Fruit fly (Drosophila melanogaster) whole organism, embryonic: ENCODE results near the gene dpy.
A peak's percentile ranks its signal among the peaks of the same experiment; 100 is the strongest.

Source experiments
- CG10147 ChIP-seq: fragments of 200-800 bp; sonication (Bioruptor generic); optimal IDR thresholded peaks from 2 replicates; lab custom pipeline; 2019; ENCODE audit warnings: missing biosample characterization, mild to moderate bottlenecking, missing genetic modification characterization, moderate library complexity
- CG10431 ChIP-seq: fragments of 200-800 bp; sonication (Bioruptor generic); optimal IDR thresholded peaks from 3 replicates; lab custom pipeline; 2018; ENCODE audit warnings: missing biosample characterization, mild to moderate bottlenecking, missing genetic modification characterization
- CG10979 ChIP-seq: fragments of 200-800 bp; sonication (Bioruptor generic); optimal IDR thresholded peaks from 2 replicates; lab custom pipeline; 2018; ENCODE audit warnings: missing biosample characterization, mild to moderate bottlenecking, missing genetic modification characterization, moderate library complexity
- CG11695 ChIP-seq: fragments of 200-800 bp; sonication (Bioruptor generic); IDR thresholded peaks from 3 replicates; pipeline ENCODE4 v1.3.6; 2022; ENCODE audit warnings: missing biosample characterization, missing genetic modification characterization
- CG13424 ChIP-seq: fragments of 200-800 bp; sonication (Bioruptor generic); optimal IDR thresholded peaks from 2 replicates; lab custom pipeline; 2019; ENCODE audit warnings: missing biosample characterization, mild to moderate bottlenecking, missing genetic modification characterization, moderate library complexity
- CG13624 ChIP-seq: fragments of 200-800 bp; sonication (Bioruptor generic); optimal IDR thresholded peaks from 2 replicates; lab custom pipeline; 2016; ENCODE audit warnings: missing biosample characterization, missing genetic modification characterization
- CG13894 ChIP-seq: fragments of 200-800 bp; sonication (Bioruptor generic); optimal IDR thresholded peaks from 3 replicates; lab custom pipeline; 2018; ENCODE audit warnings: missing biosample characterization, mild to moderate bottlenecking, missing genetic modification characterization, moderate library complexity
- CG14441 ChIP-seq: fragments of 200-800 bp; sonication (Bioruptor generic); IDR thresholded peaks from 2 replicates; pipeline ENCODE4 v1.3.6; 2022; ENCODE audit warnings: missing biosample characterization, missing genetic modification characterization
- CG15073 ChIP-seq: fragments of 200-800 bp; sonication (Bioruptor generic); optimal IDR thresholded peaks from 2 replicates; lab custom pipeline; 2016; ENCODE audit warnings: missing biosample characterization, missing genetic modification characterization
- CG1529 ChIP-seq: fragments of 200-800 bp; sonication (Bioruptor generic); optimal IDR thresholded peaks from 3 replicates; lab custom pipeline; 2018; ENCODE audit warnings: missing biosample characterization, missing genetic modification characterization
- CG17568 ChIP-seq: fragments of 200-800 bp; sonication (Bioruptor generic); optimal IDR thresholded peaks from 2 replicates; lab custom pipeline; 2018; ENCODE audit warnings: missing biosample characterization, mild to moderate bottlenecking, missing genetic modification characterization, moderate library complexity
- CG17612 ChIP-seq: fragments of 200-800 bp; sonication (Bioruptor generic); IDR thresholded peaks from 2 replicates; pipeline ENCODE4 v1.3.6; 2022; ENCODE audit warnings: missing biosample characterization, missing genetic modification characterization
- CG1792 ChIP-seq: fragments of 200-800 bp; sonication (Bioruptor generic); optimal IDR thresholded peaks from 2 replicates; lab custom pipeline; 2016; ENCODE audit warnings: missing biosample characterization, missing genetic modification characterization
- CG18476 ChIP-seq: fragments of 200-800 bp; sonication (Bioruptor generic); optimal IDR thresholded peaks from 2 replicates; lab custom pipeline; 2016; ENCODE audit warnings: missing biosample characterization, mild to moderate bottlenecking, missing genetic modification characterization
- CG2120 ChIP-seq: fragments of 200-800 bp; sonication (Bioruptor generic); optimal IDR thresholded peaks from 3 replicates; lab custom pipeline; 2016; ENCODE audit warnings: missing biosample characterization, missing genetic modification characterization
- CG2678 ChIP-seq: fragments of 200-800 bp; sonication (Bioruptor generic); optimal IDR thresholded peaks from 3 replicates; lab custom pipeline; 2019; ENCODE audit warnings: missing biosample characterization, mild to moderate bottlenecking, missing genetic modification characterization, moderate library complexity
- CG3838 ChIP-seq: fragments of 200-800 bp; sonication (Bioruptor generic); optimal IDR thresholded peaks from 3 replicates; lab custom pipeline; 2016; ENCODE audit warnings: missing biosample characterization, missing genetic modification characterization
- CG42726 ChIP-seq: fragments of 200-800 bp; sonication (Bioruptor generic); IDR thresholded peaks from 2 replicates; pipeline ENCODE4 v1.3.6; 2022; ENCODE audit warnings: missing biosample characterization, missing genetic modification characterization; ENCODE audit not compliant: partially characterized antibody
- CG7357 ChIP-seq: fragments of 200-800 bp; sonication (Bioruptor generic); IDR thresholded peaks from 3 replicates; pipeline ENCODE4 v1.3.6; 2022; ENCODE audit warnings: missing biosample characterization, missing genetic modification characterization
- CG7556 ChIP-seq: fragments of 200-800 bp; sonication (Bioruptor generic); optimal IDR thresholded peaks from 2 replicates; lab custom pipeline; 2017; ENCODE audit warnings: missing biosample characterization, mild to moderate bottlenecking, missing genetic modification characterization
- CG7786 ChIP-seq: fragments of 200-800 bp; sonication (Bioruptor generic); optimal IDR thresholded peaks from 2 replicates; lab custom pipeline; 2016; ENCODE audit warnings: missing biosample characterization, missing genetic modification characterization
- CG9727 ChIP-seq: fragments of 200-800 bp; sonication (Bioruptor generic); optimal IDR thresholded peaks from 3 replicates; lab custom pipeline; 2017; ENCODE audit warnings: missing biosample characterization, mild to moderate bottlenecking, missing genetic modification characterization
- CG9932 ChIP-seq: fragments of 200-800 bp; sonication (Bioruptor generic); IDR thresholded peaks from 2 replicates; pipeline ENCODE4 v1.3.6; 2022; ENCODE audit warnings: missing biosample characterization, missing genetic modification characterization
- Gsc ChIP-seq: fragments of 200-800 bp; sonication (Bioruptor generic); IDR thresholded peaks from 2 replicates; pipeline ENCODE4 v1.3.6; 2022; ENCODE audit warnings: missing biosample characterization, missing genetic modification characterization
- Hr39 ChIP-seq: fragments of >200 bp; optimal IDR thresholded peaks from 2 replicates; lab custom pipeline; 2017
- Lhr ChIP-seq: fragments of 200-800 bp; sonication (Bioruptor generic); optimal IDR thresholded peaks from 3 replicates; lab custom pipeline; 2017; ENCODE audit warnings: mild to moderate bottlenecking, missing biosample characterization, missing genetic modification reagents, missing genetic modification characterization
- Lpt ChIP-seq: fragments of >200 bp; optimal IDR thresholded peaks from 2 replicates; lab custom pipeline; 2018; ENCODE audit warnings: missing biosample characterization, missing genetic modification characterization
- Mes4 ChIP-seq: fragments of 200-800 bp; sonication (Bioruptor generic); optimal IDR thresholded peaks from 2 replicates; lab custom pipeline; 2016; ENCODE audit warnings: missing biosample characterization, missing genetic modification characterization
- NC2α ChIP-seq: fragments of 200-800 bp; sonication (Bioruptor generic); optimal IDR thresholded peaks from 2 replicates; lab custom pipeline; 2016; ENCODE audit warnings: missing biosample characterization, missing genetic modification characterization
- NFAT ChIP-seq: fragments of 200-800 bp; sonication (Bioruptor generic); IDR thresholded peaks from 2 replicates; pipeline ENCODE4 v1.3.6; 2022; ENCODE audit warnings: missing biosample characterization, missing genetic modification characterization
- Pdp1 ChIP-seq, 2 experiments: fragments of 200-800 bp; sonication (Bioruptor generic); optimal IDR thresholded peaks; 3 replicates each; lab custom pipeline; 2016; ENCODE audit warnings: missing biosample characterization in 2 of 2, missing genetic modification characterization in 2 of 2, mild to moderate bottlenecking in 1 of 2, moderate library complexity in 1 of 2
- Rfx ChIP-seq: fragments of 200-800 bp; sonication (Bioruptor generic); IDR thresholded peaks from 2 replicates; pipeline ENCODE4 v1.3.6; 2022; ENCODE audit warnings: missing biosample characterization, missing genetic modification characterization
- bigmax ChIP-seq: fragments of 200-800 bp; sonication (Bioruptor generic); optimal IDR thresholded peaks from 2 replicates; lab custom pipeline; 2018; ENCODE audit warnings: missing biosample characterization, mild to moderate bottlenecking, missing genetic modification characterization
- chn ChIP-seq: fragments of 200-800 bp; sonication (Bioruptor generic); optimal IDR thresholded peaks from 2 replicates; lab custom pipeline; 2016; ENCODE audit warnings: missing biosample characterization, missing genetic modification characterization
- corto ChIP-seq: fragments of 200-800 bp; sonication (Bioruptor generic); optimal IDR thresholded peaks from 2 replicates; lab custom pipeline; 2016; ENCODE audit warnings: missing biosample characterization, mild to moderate bottlenecking, missing genetic modification characterization, moderate library complexity
- dan ChIP-seq: fragments of 200-800 bp; sonication (Bioruptor generic); IDR thresholded peaks from 2 replicates; pipeline ENCODE4 v1.3.6; 2022; ENCODE audit warnings: missing biosample characterization, missing genetic modification characterization
- dpn ChIP-seq, 2 experiments: fragments of 200-800 bp; sonication (Bioruptor generic); optimal IDR thresholded peaks; 3 replicates each; lab custom pipeline; 2016; ENCODE audit warnings: missing biosample characterization in 2 of 2, missing genetic modification characterization in 2 of 2
- esg ChIP-seq: fragments of 200-800 bp; sonication (Bioruptor generic); conservative IDR thresholded peaks from 2 replicates; pipeline ENCODE4 v1.3.6; 2022; ENCODE audit warnings: missing biosample characterization, missing genetic modification characterization
- grau ChIP-seq: fragments of 200-800 bp; optimal IDR thresholded peaks from 3 replicates; lab custom pipeline; 2019; ENCODE audit warnings: missing biosample characterization, mild to moderate bottlenecking, missing genetic modification characterization, moderate library complexity
- hb ChIP-seq: fragments of 200-800 bp; sonication (Bioruptor generic); IDR thresholded peaks from 3 replicates; pipeline ENCODE4 v1.3.6; 2022; ENCODE audit warnings: missing biosample characterization, missing genetic modification characterization; ENCODE audit not compliant: partially characterized antibody
- lilli ChIP-seq: fragments of 200-800 bp; sonication (Bioruptor generic); optimal IDR thresholded peaks from 3 replicates; lab custom pipeline; 2016; ENCODE audit warnings: missing biosample characterization, missing genetic modification characterization
- mld ChIP-seq: fragments of 200-800 bp; sonication (Bioruptor generic); IDR thresholded peaks from 3 replicates; pipeline ENCODE4 v1.3.6; 2022; ENCODE audit warnings: missing biosample characterization, missing genetic modification characterization; ENCODE audit not compliant: partially characterized antibody
- nmo ChIP-seq: fragments of 200-800 bp; sonication (Bioruptor generic); optimal IDR thresholded peaks from 2 replicates; lab custom pipeline; 2018; ENCODE audit warnings: missing biosample characterization, mild to moderate bottlenecking, missing genetic modification characterization, moderate library complexity
- otp ChIP-seq: fragments of 200-800 bp; sonication (Bioruptor generic); IDR thresholded peaks from 3 replicates; pipeline ENCODE4, ENCODE4 v1.3.6; 2022; ENCODE audit warnings: missing biosample characterization, missing genetic modification characterization
- peb ChIP-seq: fragments of 200-800 bp; sonication (Bioruptor generic); IDR thresholded peaks from 2 replicates; pipeline ENCODE4 v1.3.6; 2022; ENCODE audit warnings: missing biosample characterization, missing genetic modification characterization
- phol ChIP-seq: fragments of 200-800 bp; sonication (Bioruptor generic); optimal IDR thresholded peaks from 3 replicates; lab custom pipeline; 2018; ENCODE audit warnings: missing biosample characterization, mild to moderate bottlenecking, missing genetic modification characterization, moderate library complexity
- ranshi ChIP-seq: fragments of 200-800 bp; sonication (Bioruptor generic); IDR thresholded peaks from 2 replicates; pipeline ENCODE4 v1.3.6; 2022; ENCODE audit warnings: missing biosample characterization, missing genetic modification characterization
- seq ChIP-seq: fragments of 200-800 bp; sonication (Bioruptor generic); IDR thresholded peaks from 2 replicates; pipeline ENCODE4 v1.3.6; 2022; ENCODE audit warnings: missing biosample characterization, missing genetic modification characterization
- tio ChIP-seq: fragments of 200-800 bp; sonication (Bioruptor generic); optimal IDR thresholded peaks from 2 replicates; lab custom pipeline; 2017; ENCODE audit warnings: missing biosample characterization, missing genetic modification characterization, inconsistent platforms
- tna ChIP-seq: fragments of 200-800 bp; sonication (Bioruptor generic); IDR thresholded peaks from 2 replicates; pipeline ENCODE4 v1.3.6; 2022; ENCODE audit warnings: missing biosample characterization, missing genetic modification characterization; ENCODE audit not compliant: partially characterized antibody
- tx ChIP-seq: fragments of 200-800 bp; sonication (Bioruptor generic); optimal IDR thresholded peaks from 2 replicates; lab custom pipeline; 2016; ENCODE audit warnings: missing biosample characterization, missing genetic modification characterization

The dpy gene

dm6 chr2L:4583306-4583705 is 30.8 kb downstream of the dpy start (continued):
- TF ChIP-seq phol (tag; lab: Kevin White, UChicago): peak; percentile 86
- TF ChIP-seq CG11695 (GFP tag; lab: Robert Waterston, UW): peak; percentile 45; the same call in 1 of the 3 replicates
- peak; percentile 13 for TF ChIP-seq CG3838 (GFP tag; lab: Kevin White, UChicago)
- TF ChIP-seq CG10431 (GFP tag; lab: Kevin White, UChicago): no peak
- TF ChIP-seq Lhr (GFP tag; lab: Kevin White, UChicago): peak; percentile 19
- peak; percentile 66 for TF ChIP-seq CG9727 (GFP tag; lab: Kevin White, UChicago)
- peak; percentile 79 for TF ChIP-seq CG2678 (tag; lab: Kevin White, UChicago)
- peak; percentile 81 for TF ChIP-seq nmo (GFP tag; lab: Kevin White, UChicago)
- no peak for TF ChIP-seq tna (GFP tag; lab: Robert Waterston, UW)
- TF ChIP-seq Hr39: no peak
- peak; percentile 69 to 71 for TF ChIP-seq dpn (GFP tag; optimal IDR thresholded peaks at IDR 0.05; lab: Kevin White, UChicago)
- no peak for TF ChIP-seq CG2120
- TF ChIP-seq CG7786 (GFP tag; lab: Kevin White, UChicago): no peak
- no peak for TF ChIP-seq CG10147
- no peak for TF ChIP-seq CG13894
- TF ChIP-seq CG18476 (GFP tag; lab: Kevin White, UChicago): peak; percentile 49
- TF ChIP-seq chn: peak; percentile 38
- no peak for TF ChIP-seq mld
- no peak for TF ChIP-seq corto (GFP tag; lab: Kevin White, UChicago)
- peak; percentile 31 for TF ChIP-seq NC2α
- TF ChIP-seq CG13624: no peak
- peak; percentile 49 for TF ChIP-seq tio (GFP tag; lab: Kevin White, UChicago)
- no peak for TF ChIP-seq bigmax (GFP tag; lab: Kevin White, UChicago)
- TF ChIP-seq CG13424 (tag; lab: Kevin White, UChicago): peak; percentile 73
- peak; percentile 60; the same call in 1 of the 2 replicates for TF ChIP-seq seq (GFP tag; lab: Robert Waterston, UW)
- peak; percentile 45 to 66 for TF ChIP-seq Pdp1 (GFP tag; optimal IDR thresholded peaks at IDR 0.05; lab: Kevin White, UChicago)
- TF ChIP-seq otp (GFP tag; lab: Robert Waterston, UW): peak; percentile 79; the same call in 2 of the 3 replicates
- peak; percentile 49 for TF ChIP-seq Mes4 (GFP tag; lab: Kevin White, UChicago)
- no peak for TF ChIP-seq Lpt (GFP tag; lab: Kevin White, UChicago)
- no peak for TF ChIP-seq CG15073 (GFP tag; lab: Kevin White, UChicago)
- peak; percentile 58; the same call in 1 of the 2 replicates for TF ChIP-seq Gsc
- peak; percentile 54; the same call in 1 of the 3 replicates for TF ChIP-seq CG7357 (GFP tag; lab: Robert Waterston, UW)
- peak; percentile 72 for TF ChIP-seq esg
- peak; percentile 82 for TF ChIP-seq CG14441
- TF ChIP-seq ranshi (GFP tag; lab: Robert Waterston, UW): peak; percentile 68; the same call in 1 of the 2 replicates
- TF ChIP-seq CG42726 (GFP tag; lab: Robert Waterston, UW): no peak
- TF ChIP-seq peb: 0 out of 2 replicates have a peak, but pooled peaks have one; percentile 48
- TF ChIP-seq NFAT (GFP tag; lab: Robert Waterston, UW): no peak; the same call in 1 of the 2 replicates
- TF ChIP-seq CG9932: peak; percentile 35; the same call in 1 of the 2 replicates
- TF ChIP-seq dan (GFP tag; lab: Robert Waterston, UW): peak; percentile 50; the same call in 1 of the 2 replicates
- 0 out of 2 replicates have a peak, but pooled peaks have one; percentile 34 for TF ChIP-seq CG17612 (GFP tag; lab: Robert Waterston, UW)
- peak; percentile 56; the same call in 1 of the 2 replicates for TF ChIP-seq Rfx
- peak; percentile 79 for TF ChIP-seq CG10979 (tag; lab: Kevin White, UChicago)
- no peak for TF ChIP-seq tx (GFP tag; lab: Kevin White, UChicago)
- TF ChIP-seq grau: peak; percentile 68
- peak; percentile 63 for TF ChIP-seq CG17568 (GFP tag; lab: Kevin White, UChicago)
- TF ChIP-seq lilli (GFP tag; lab: Kevin White, UChicago): peak; percentile 51
- TF ChIP-seq CG1529 (GFP tag; lab: Kevin White, UChicago): peak; percentile 56
- TF ChIP-seq hb (GFP tag; lab: Robert Waterston, UW): no peak
- TF ChIP-seq CG1792 (GFP tag; lab: Kevin White, UChicago): peak; percentile 35
- TF ChIP-seq CG7556 (GFP tag; lab: Kevin White, UChicago): peak; percentile 65
